Worm (Caenorhabditis elegans) whole organism, L4 larva: ENCODE results near the gene F53H1.4.

Experiments used
- F10B5.3 ChIP-seq: sonication (generic microtip); optimal IDR thresholded peaks from 2 replicates; lab custom pipeline; 2016; ENCODE audit warnings: mild to moderate bottlenecking, missing genetic modification characterization, missing compliant biosample characterization
- F26F4.8 ChIP-seq: fragments of 200-800 bp; sonication (Bioruptor generic); conservative IDR thresholded peaks from 2 replicates; pipeline ENCODE4 v1.3.6; 2022; ENCODE audit warnings: missing genetic modification characterization, missing compliant biosample characterization
- F49E8.2 ChIP-seq: sonication (generic microtip); optimal IDR thresholded peaks from 2 replicates; lab custom pipeline; 2016; ENCODE audit warnings: missing compliant biosample characterization, mild to moderate bottlenecking, missing genetic modification characterization, borderline replicate concordance
- T20F7.1 ChIP-seq: fragments of 200-800 bp; sonication (Bioruptor generic); optimal IDR thresholded peaks from 2 replicates; lab custom pipeline; 2018; ENCODE audit warnings: mild to moderate bottlenecking, missing genetic modification characterization, missing compliant biosample characterization
- T26A8.4 ChIP-seq: fragments of 200-800 bp; sonication (Bioruptor generic); IDR thresholded peaks from 2 replicates; pipeline ENCODE4 v1.3.6; 2022; ENCODE audit warnings: missing genetic modification characterization, missing compliant biosample characterization
- ZK546.5 ChIP-seq, 2 experiments: sonication (generic microtip); optimal IDR thresholded peaks; 2 replicates each; lab custom pipeline; 2017; ENCODE audit warnings: missing biosample characterization in 2 of 2, missing genetic modification characterization in 2 of 2
- aha-1 ChIP-seq: fragments of 150-350 bp; peaks from one replicate; lab custom pipeline; 2014; ENCODE audit warnings: missing biosample characterization, missing genetic modification characterization
- aly-2 ChIP-seq: sonication (generic microtip); optimal IDR thresholded peaks from 2 replicates; lab custom pipeline; 2018; ENCODE audit warnings: missing biosample characterization, missing genetic modification characterization
- ama-1 ChIP-seq: fragments of 150-350 bp; optimal IDR thresholded peaks from 2 replicates; lab custom pipeline; 2014; ENCODE audit warnings: inconsistent platforms, mixed read lengths
- attf-4 ChIP-seq: sonication (generic microtip); optimal IDR thresholded peaks from 3 replicates; lab custom pipeline; 2017; ENCODE audit warnings: missing biosample characterization, missing genetic modification characterization
- ceh-28 ChIP-seq: fragments of 150-350 bp; optimal IDR thresholded peaks from 2 replicates; lab custom pipeline; 2014; ENCODE audit warnings: missing biosample characterization, missing genetic modification reagents, missing genetic modification characterization
- ceh-44 ChIP-seq: fragments of 200-800 bp; sonication (Bioruptor generic); IDR thresholded peaks from 2 replicates; pipeline ENCODE4 v1.3.6; 2022; ENCODE audit warnings: missing genetic modification reagents, missing genetic modification characterization, missing compliant biosample characterization
- ceh-62 ChIP-seq: sonication (generic microtip); optimal IDR thresholded peaks from 2 replicates; lab custom pipeline; 2017; ENCODE audit warnings: missing biosample characterization, missing genetic modification characterization
- ceh-82 ChIP-seq: sonication (generic microtip); optimal IDR thresholded peaks from 2 replicates; lab custom pipeline; 2017; ENCODE audit warnings: missing biosample characterization, missing genetic modification characterization
- ces-1 ChIP-seq: fragments of 150-350 bp; sonication (generic microtip); optimal IDR thresholded peaks from 4 replicates; lab custom pipeline; 2014; ENCODE audit warnings: missing biosample characterization, missing genetic modification reagents, missing genetic modification characterization
- ctbp-1 ChIP-seq: fragments of 200-800 bp; sonication (Bioruptor generic); IDR thresholded peaks from 2 replicates; pipeline ENCODE4 v1.3.6; 2022; ENCODE audit warnings: missing genetic modification reagents, missing genetic modification characterization, missing compliant biosample characterization
- daf-8 ChIP-seq: fragments of 200-800 bp; sonication (Bioruptor generic); IDR thresholded peaks from 2 replicates; pipeline ENCODE4 v1.3.6; 2022; ENCODE audit warnings: missing genetic modification characterization, missing compliant biosample characterization
- dmd-6 ChIP-seq: fragments of 200-800 bp; sonication (Bioruptor generic); IDR thresholded peaks from 2 replicates; pipeline ENCODE4 v1.3.6; 2022; ENCODE audit warnings: missing genetic modification reagents, missing genetic modification characterization, missing compliant biosample characterization
- dmd-9 ChIP-seq: fragments of 200-800 bp; sonication (Bioruptor generic); IDR thresholded peaks from 2 replicates; pipeline ENCODE4 v1.3.6; 2022; ENCODE audit warnings: missing genetic modification reagents, missing genetic modification characterization, missing compliant biosample characterization
- egl-27 ChIP-seq: sonication (generic microtip); optimal IDR thresholded peaks from 3 replicates; lab custom pipeline; 2017; ENCODE audit warnings: missing biosample characterization, missing genetic modification reagents, missing genetic modification characterization
- fkh-10 ChIP-seq: fragments of 150-350 bp; optimal IDR thresholded peaks from 2 replicates; lab custom pipeline; 2014; ENCODE audit warnings: missing biosample characterization, missing genetic modification reagents, missing genetic modification characterization
- fos-1 ChIP-seq: fragments of 150-350 bp; optimal IDR thresholded peaks from 2 replicates; lab custom pipeline; 2014; ENCODE audit warnings: missing biosample characterization, missing genetic modification characterization
- hif-1 ChIP-seq, 2 experiments: sonication (generic microtip); optimal IDR thresholded peaks; 2 replicates each; lab custom pipeline; 2016 to 2017; ENCODE audit warnings: missing compliant biosample characterization in 2 of 2, missing genetic modification characterization in 2 of 2, missing genetic modification reagents in 2 of 2, missing genotype in 2 of 2, mild to moderate bottlenecking in 1 of 2
- hlh-11 ChIP-seq: fragments of 200-800 bp; sonication (Bioruptor generic); optimal IDR thresholded peaks from 2 replicates; lab custom pipeline; 2018; ENCODE audit warnings: mild to moderate bottlenecking, missing genetic modification characterization, missing compliant biosample characterization
- hmg-1.1 ChIP-seq: fragments of 200-800 bp; sonication (Bioruptor generic); IDR thresholded peaks from 2 replicates; pipeline ENCODE4 v1.3.6; 2022; ENCODE audit warnings: missing genetic modification reagents, missing genetic modification characterization, missing compliant biosample characterization
- jun-1 ChIP-seq: fragments of 150-350 bp; optimal IDR thresholded peaks from 2 replicates; lab custom pipeline; 2014; ENCODE audit warnings: missing biosample characterization, missing genetic modification reagents, missing genetic modification characterization
- lin-1 ChIP-seq: fragments of 200-800 bp; sonication (Bioruptor generic); IDR thresholded peaks from 2 replicates; pipeline ENCODE4 v1.3.6; 2022; ENCODE audit warnings: missing genetic modification reagents, missing genetic modification characterization, missing compliant biosample characterization
- lin-29 ChIP-seq: fragments of 200-800 bp; sonication (Bioruptor generic); IDR thresholded peaks from 2 replicates; pipeline ENCODE4 v1.3.6; 2022; ENCODE audit warnings: missing genetic modification reagents, missing genetic modification characterization, missing compliant biosample characterization
- lin-39 ChIP-seq: fragments of 150-350 bp; optimal IDR thresholded peaks from 2 replicates; lab custom pipeline; 2014; ENCODE audit warnings: missing biosample characterization, missing genetic modification reagents, missing genetic modification characterization
- madf-9 ChIP-seq: fragments of 200-800 bp; sonication (Bioruptor generic); conservative IDR thresholded peaks from 2 replicates; pipeline ENCODE4 v1.3.6; 2022; ENCODE audit warnings: missing genetic modification reagents, missing genetic modification characterization, missing compliant biosample characterization
- mxl-3 ChIP-seq: fragments of 200-800 bp; sonication (Bioruptor generic); optimal IDR thresholded peaks from 2 replicates; lab custom pipeline; 2018; ENCODE audit warnings: mild to moderate bottlenecking, missing genetic modification characterization, missing compliant biosample characterization
- nhr-10 ChIP-seq: fragments of 150-350 bp; optimal IDR thresholded peaks from 2 replicates; lab custom pipeline; 2014; ENCODE audit warnings: missing biosample characterization, missing genetic modification characterization
- nhr-41 ChIP-seq: fragments of 200-800 bp; sonication (Bioruptor generic); IDR thresholded peaks from 2 replicates; pipeline ENCODE4 v1.3.6; 2022; ENCODE audit warnings: missing genetic modification reagents, missing genetic modification characterization, missing compliant biosample characterization
- nhr-42 ChIP-seq: fragments of 200-800 bp; sonication (Bioruptor generic); IDR thresholded peaks from 2 replicates; pipeline ENCODE4 v1.3.6; 2022; ENCODE audit warnings: missing genetic modification characterization, missing compliant biosample characterization
- nhr-77 ChIP-seq: fragments of 150-350 bp; optimal IDR thresholded peaks from 2 replicates; lab custom pipeline; 2014; ENCODE audit warnings: missing biosample characterization, missing genetic modification characterization
- php-3 ChIP-seq: fragments of 200-800 bp; sonication (Bioruptor generic); IDR thresholded peaks from 2 replicates; pipeline ENCODE4 v1.3.6; 2022; ENCODE audit warnings: missing genetic modification reagents, missing genetic modification characterization, missing compliant biosample characterization
- saeg-2 ChIP-seq: fragments of 200-800 bp; sonication (Bioruptor generic); IDR thresholded peaks from 2 replicates; pipeline ENCODE4 v1.3.6; 2022; ENCODE audit warnings: missing genetic modification reagents, missing genetic modification characterization, missing compliant biosample characterization
- sdz-12 ChIP-seq: fragments of 200-800 bp; sonication (Bioruptor generic); optimal IDR thresholded peaks from 2 replicates; lab custom pipeline; 2018; ENCODE audit warnings: mild to moderate bottlenecking, missing genetic modification characterization, missing compliant biosample characterization
- set-16 ChIP-seq: fragments of 200-800 bp; sonication (Bioruptor generic); IDR thresholded peaks from 2 replicates; pipeline ENCODE4 v1.3.6; 2022; ENCODE audit warnings: missing genetic modification reagents, missing genetic modification characterization, missing compliant biosample characterization
- skn-1 ChIP-seq: fragments of 150-350 bp; optimal IDR thresholded peaks from 2 replicates; lab custom pipeline; 2014; ENCODE audit warnings: missing biosample characterization, missing genetic modification characterization
- spr-3 ChIP-seq: fragments of 200-800 bp; sonication (Bioruptor generic); optimal IDR thresholded peaks from 2 replicates; lab custom pipeline; 2018; ENCODE audit warnings: mild to moderate bottlenecking, missing genetic modification characterization, missing compliant biosample characterization
- tra-1 ChIP-seq: fragments of 200-800 bp; sonication (Bioruptor generic); IDR thresholded peaks from 2 replicates; pipeline ENCODE4 v1.3.6; 2022; ENCODE audit warnings: missing genetic modification reagents, missing genetic modification characterization, missing compliant biosample characterization
- unc-130 ChIP-seq: sonication (generic microtip); optimal IDR thresholded peaks from 2 replicates; lab custom pipeline; 2016; ENCODE audit warnings: missing genetic modification reagents, missing genetic modification characterization, missing compliant biosample characterization
- vab-7 ChIP-seq: fragments of 200-800 bp; sonication (Bioruptor generic); IDR thresholded peaks from 2 replicates; pipeline ENCODE4 v1.3.6; 2022; ENCODE audit warnings: missing genetic modification reagents, missing genetic modification characterization, missing compliant biosample characterization
- zip-11 ChIP-seq: fragments of 200-800 bp; sonication (Bioruptor generic); IDR thresholded peaks from 2 replicates; pipeline ENCODE4 v1.3.6; 2022; ENCODE audit warnings: missing genetic modification characterization, missing compliant biosample characterization
- ztf-11 ChIP-seq: fragments of 150-350 bp; optimal IDR thresholded peaks from 2 replicates; lab custom pipeline; 2014; ENCODE audit warnings: missing biosample characterization, missing genetic modification characterization
- ztf-7 ChIP-seq: fragments of 150-350 bp; optimal IDR thresholded peaks from 2 replicates; lab custom pipeline; 2014; ENCODE audit warnings: missing biosample characterization, missing genetic modification characterization

F53H1.4 gene

DNA sequence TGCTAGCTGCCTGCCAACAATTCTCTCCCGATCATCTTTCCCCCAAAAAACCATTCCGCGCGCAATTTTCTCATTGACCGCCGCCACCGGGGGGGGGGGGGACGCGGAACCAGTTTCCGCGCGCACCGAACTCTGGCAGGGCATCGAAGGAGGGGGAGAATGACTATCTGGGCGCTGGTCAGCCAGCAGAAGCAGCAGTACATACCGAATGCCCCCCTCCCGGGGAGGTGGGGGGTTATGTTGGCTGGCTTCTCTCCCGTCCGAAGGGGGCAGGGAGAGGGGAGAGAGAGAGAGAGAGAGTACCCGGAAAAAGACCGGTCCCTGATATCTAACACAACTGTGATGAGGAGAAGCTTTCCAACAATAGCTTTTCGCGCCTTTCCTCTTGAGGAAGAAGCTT lies 67.7 kb downstream of the F53H1.4 start (continued):
- no peak for TF ChIP-seq F26F4.8 (GFP tag; lab: Robert Waterston, UW)
- TF ChIP-seq jun-1 (tag; lab: Kevin White, UChicago), result no peak
- TF ChIP-seq ama-1 (lab: Kevin White, UChicago), result no peak
- peak; percentile 71 for TF ChIP-seq mxl-3 (GFP tag; lab: Kevin White, UChicago)
- TF ChIP-seq ceh-62 (tag; lab: Kevin White, UChicago), result no peak
- TF ChIP-seq zip-11 (GFP tag; lab: Robert Waterston, UW), result no peak
- no peak for TF ChIP-seq ztf-11 (tag; lab: Kevin White, UChicago)
- TF ChIP-seq skn-1 (tag; lab: Kevin White, UChicago), result no peak
- TF ChIP-seq ceh-82 (tag; lab: Kevin White, UChicago), result no peak
- TF ChIP-seq nhr-10 (tag; lab: Kevin White, UChicago), result no peak
- no peak for TF ChIP-seq tra-1 (GFP tag; lab: Robert Waterston, UW)
- no peak for TF ChIP-seq aly-2 (tag; lab: Kevin White, UChicago)
- TF ChIP-seq dmd-9 (GFP tag; lab: Robert Waterston, UW), result no peak
- no peak for TF ChIP-seq dmd-6 (GFP tag; lab: Robert Waterston, UW)
- TF ChIP-seq unc-130 (GFP tag; lab: Kevin White, UChicago), result no peak
- TF ChIP-seq lin-1 (GFP tag; lab: Robert Waterston, UW), result no peak
- no peak for TF ChIP-seq sdz-12
- TF ChIP-seq nhr-42 (GFP tag; lab: Robert Waterston, UW), result no peak
- TF ChIP-seq ceh-44 (GFP tag; lab: Robert Waterston, UW), result no peak
- TF ChIP-seq egl-27 (tag; lab: Kevin White, UChicago), result no peak
- TF ChIP-seq madf-9, result peak; percentile 43; the same call in 1 of the 2 replicates
- no peak for TF ChIP-seq daf-8 (GFP tag; lab: Robert Waterston, UW)
- no peak for TF ChIP-seq lin-29 (GFP tag; lab: Robert Waterston, UW)
- peak; percentile 40; the same call in 1 of the 2 replicates for TF ChIP-seq T26A8.4 (GFP tag; lab: Robert Waterston, UW)
- TF ChIP-seq nhr-77 (tag; lab: Kevin White, UChicago), result no peak
- TF ChIP-seq ces-1 (GFP tag; lab: Kevin White, UChicago), result no peak
- peak; percentile 72 for TF ChIP-seq hlh-11 (tag; lab: Kevin White, UChicago)
- TF ChIP-seq ctbp-1, result no peak
- TF ChIP-seq nhr-41 (GFP tag; lab: Robert Waterston, UW), result peak; percentile 75; the same call in 1 of the 2 replicates
- TF ChIP-seq fos-1, result no peak
- TF ChIP-seq ZK546.5 (tag; optimal IDR thresholded peaks at IDR 0.05; lab: Kevin White, UChicago), result no peak
- no peak for TF ChIP-seq fkh-10
- TF ChIP-seq ztf-7 (tag; lab: Kevin White, UChicago), result no peak
- no peak for TF ChIP-seq ceh-28 (tag; lab: Kevin White, UChicago)
- TF ChIP-seq T20F7.1, result no peak
- TF ChIP-seq spr-3 (GFP tag; lab: Kevin White, UChicago), result no peak
- no peak for TF ChIP-seq hif-1 (tag; optimal IDR thresholded peaks at IDR 0.05; lab: Kevin White, UChicago)
- TF ChIP-seq F10B5.3 (tag; lab: Kevin White, UChicago), result no peak
- no peak for TF ChIP-seq php-3 (GFP tag; lab: Robert Waterston, UW)
- no peak for TF ChIP-seq F49E8.2 (tag; lab: Kevin White, UChicago)
- no peak for TF ChIP-seq attf-4 (tag; lab: Kevin White, UChicago)
- peak; percentile 71 for TF ChIP-seq aha-1 (tag; lab: Kevin White, UChicago)
- no peak for TF ChIP-seq vab-7 (GFP tag; lab: Robert Waterston, UW)
- no peak for TF ChIP-seq lin-39 (tag; lab: Kevin White, UChicago)
- TF ChIP-seq hmg-1.1 (GFP tag; lab: Robert Waterston, UW), result no peak
- TF ChIP-seq set-16 (GFP tag; lab: Robert Waterston, UW), result peak; percentile 99
- TF ChIP-seq saeg-2 (GFP tag; lab: Robert Waterston, UW), result no peak
